Worm (Caenorhabditis elegans) whole organism, early embryonic: Measurements from ENCODE around the gene pept-2.

Experiments used
- B0310.2 ChIP-seq: sonication (generic microtip); optimal IDR thresholded peaks from 2 replicates; lab custom pipeline; 2016; ENCODE audit warnings: mild to moderate bottlenecking, missing genetic modification characterization, missing compliant biosample characterization
- F13C5.2 ChIP-seq: sonication (generic microtip); optimal IDR thresholded peaks from 2 replicates; lab custom pipeline; 2017; ENCODE audit warnings: mild to moderate bottlenecking, missing genetic modification characterization, inconsistent platforms, missing compliant biosample characterization
- aly-1 ChIP-seq: sonication (generic microtip); optimal IDR thresholded peaks from 2 replicates; lab custom pipeline; 2016; ENCODE audit warnings: missing genetic modification characterization, missing compliant biosample characterization
- ama-1 ChIP-seq: fragments of 150-350 bp; optimal IDR thresholded peaks from 2 replicates; lab custom pipeline; 2014
- ceh-13 ChIP-seq: fragments of 200-800 bp; sonication (Bioruptor generic); optimal IDR thresholded peaks from 2 replicates; lab custom pipeline; 2018; ENCODE audit warnings: mild to moderate bottlenecking, missing genetic modification characterization, missing compliant biosample characterization
- ceh-36 ChIP-seq: sonication (generic microtip); optimal IDR thresholded peaks from 2 replicates; lab custom pipeline; 2016; ENCODE audit warnings: missing genetic modification characterization, inconsistent platforms, missing compliant biosample characterization
- ets-7 ChIP-seq: sonication (generic microtip); optimal IDR thresholded peaks from 2 replicates; lab custom pipeline; 2016; ENCODE audit warnings: missing genotype, missing genetic modification characterization, missing compliant biosample characterization
- flt-1 ChIP-seq: fragments of 200-800 bp; sonication (Bioruptor generic); IDR thresholded peaks from 2 replicates; pipeline ENCODE4 v1.3.6; 2022; ENCODE audit warnings: missing genetic modification characterization, missing compliant biosample characterization
- hmbx-1 ChIP-seq: sonication (generic microtip); optimal IDR thresholded peaks from 2 replicates; lab custom pipeline; 2016; ENCODE audit warnings: mild to moderate bottlenecking, missing genetic modification characterization, missing compliant biosample characterization
- hmg-4 ChIP-seq: fragments of 200-800 bp; sonication (Bioruptor generic); optimal IDR thresholded peaks from 2 replicates; lab custom pipeline; 2018; ENCODE audit warnings: mild to moderate bottlenecking, missing genetic modification characterization, missing compliant biosample characterization
- hnd-1 ChIP-seq: sonication (generic microtip); optimal IDR thresholded peaks from 2 replicates; lab custom pipeline; 2016; ENCODE audit warnings: missing genetic modification characterization, missing compliant biosample characterization
- pes-1 ChIP-seq: fragments of 200-800 bp; sonication (Bioruptor generic); IDR thresholded peaks from 2 replicates; pipeline ENCODE4 v1.3.6; 2022; ENCODE audit warnings: missing genetic modification reagents, missing genetic modification characterization, missing compliant biosample characterization
- scrt-1 ChIP-seq: fragments of 200-800 bp; sonication (Bioruptor generic); IDR thresholded peaks from 2 replicates; pipeline ENCODE4 v1.3.6; 2022; ENCODE audit warnings: missing genetic modification characterization, missing compliant biosample characterization
- sea-1 ChIP-seq: fragments of 200-800 bp; sonication (Bioruptor generic); conservative IDR thresholded peaks from 2 replicates; pipeline ENCODE4 v1.3.6; 2022; ENCODE audit warnings: missing genetic modification characterization, missing compliant biosample characterization
- tbx-11 ChIP-seq: fragments of 200-800 bp; sonication (Bioruptor generic); IDR thresholded peaks from 2 replicates; pipeline ENCODE4 v1.3.6; 2022; ENCODE audit warnings: missing genetic modification characterization, missing compliant biosample characterization
- tbx-37 ChIP-seq: fragments of 200-800 bp; sonication (Bioruptor generic); conservative IDR thresholded peaks from 2 replicates; pipeline ENCODE4 v1.3.6; 2022; ENCODE audit warnings: missing genetic modification reagents, missing genetic modification characterization, missing compliant biosample characterization
- tra-4 ChIP-seq: sonication (generic microtip); optimal IDR thresholded peaks from 2 replicates; lab custom pipeline; 2017; ENCODE audit warnings: missing genetic modification characterization, missing compliant biosample characterization

The pept-2 gene

ce11 chrIV:10786731-10787130 lies 3.7 kb upstream of the pept-2 start, which contains the start of gene srd-7:
Gene srd-7 (minus strand): TSS chrIV:10786831.
- no peak for TF ChIP-seq sea-1 (GFP tag; lab: Robert Waterston, UW)
- TF ChIP-seq tbx-37 (GFP tag; lab: Robert Waterston, UW): no peak
- TF ChIP-seq hnd-1 (tag; lab: Kevin White, UChicago): no peak

DNA sequence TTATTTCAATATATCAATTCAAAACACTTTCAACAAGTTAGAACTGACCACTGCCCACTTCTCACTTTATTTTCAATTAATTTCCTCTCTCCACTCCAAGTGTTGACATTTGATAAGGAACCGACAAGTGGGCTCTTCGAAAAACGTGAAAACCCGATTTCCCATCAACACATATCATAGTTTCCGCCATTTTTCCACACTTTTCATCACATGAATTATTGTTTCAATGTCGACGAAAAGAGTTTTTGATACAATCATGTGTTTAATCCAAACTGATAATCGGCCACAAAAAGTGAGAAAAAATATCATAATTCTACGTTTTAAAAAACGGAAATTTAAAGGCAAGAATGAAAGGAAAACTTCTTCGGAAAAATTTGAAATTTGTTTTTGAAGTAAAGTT lies 5.2 kb downstream of the pept-2 start:
- TF ChIP-seq ceh-13 (no peak), B0310.2 (tag; lab: Kevin White, UChicago) (no peak), aly-1 (tag; lab: Kevin White, UChicago) (no peak), tra-4 (no peak), ets-7 (tag; lab: Kevin White, UChicago) (no peak), pes-1 (GFP tag; lab: Robert Waterston, UW) (no peak), hnd-1 (tag; lab: Kevin White, UChicago) (no peak), sea-1 (GFP tag; lab: Robert Waterston, UW) (no peak), hmbx-1 (no peak), tbx-37 (GFP tag; lab: Robert Waterston, UW) (no peak), hmg-4 (no peak), scrt-1 (no peak), ceh-36 (tag; lab: Kevin White, UChicago) (no peak), F13C5.2 (tag; lab: Kevin White, UChicago) (no peak), flt-1 (GFP tag; lab: Robert Waterston, UW) (no peak), tbx-11 (GFP tag; lab: Robert Waterston, UW) (no peak), ama-1 (lab: Kevin White, UChicago) (no peak)

ce11 chrIV:10796707-10797106 lies 6.3 kb downstream of the pept-2 start:
- no peak for TF ChIP-seq ama-1 (lab: Kevin White, UChicago)
- TF ChIP-seq hmg-4: no peak
- no peak for TF ChIP-seq B0310.2 (tag; lab: Kevin White, UChicago)
- TF ChIP-seq pes-1 (GFP tag; lab: Robert Waterston, UW): no peak
- no peak for TF ChIP-seq aly-1 (tag; lab: Kevin White, UChicago)
- TF ChIP-seq hnd-1 (tag; lab: Kevin White, UChicago): no peak
- no peak for TF ChIP-seq flt-1 (GFP tag; lab: Robert Waterston, UW)
- no peak for TF ChIP-seq ceh-36 (tag; lab: Kevin White, UChicago)
- TF ChIP-seq ets-7 (tag; lab: Kevin White, UChicago): no peak
- no peak for TF ChIP-seq hmbx-1
- TF ChIP-seq scrt-1: no peak
- no peak for TF ChIP-seq F13C5.2 (tag; lab: Kevin White, UChicago)

DNA sequence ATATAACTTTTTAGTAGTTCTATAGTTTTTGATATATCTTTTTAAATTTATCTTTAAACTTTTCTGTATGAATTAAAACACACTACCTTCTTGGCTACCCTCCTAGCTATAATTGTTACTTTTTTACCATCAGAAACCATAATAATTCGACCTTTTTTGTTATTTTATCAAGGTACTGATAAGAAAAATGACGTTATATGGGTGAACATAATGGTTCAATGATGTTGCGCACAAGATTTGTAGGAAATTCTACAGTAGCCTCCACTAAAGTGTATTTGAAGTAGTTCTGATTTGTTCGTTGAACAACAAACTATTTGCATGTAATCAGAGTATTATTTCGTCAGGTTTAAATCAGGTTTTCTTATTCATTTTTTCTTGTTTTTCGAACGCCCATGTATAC lies 8.2 kb downstream of the pept-2 start:
- TF ChIP-seq hmbx-1 (no peak), B0310.2 (tag; lab: Kevin White, UChicago) (no peak), pes-1 (GFP tag; lab: Robert Waterston, UW) (no peak), sea-1 (GFP tag; lab: Robert Waterston, UW) (no peak), ets-7 (tag; lab: Kevin White, UChicago) (no peak), hnd-1 (tag; lab: Kevin White, UChicago) (no peak), tra-4 (no peak), ceh-36 (tag; lab: Kevin White, UChicago) (no peak), aly-1 (tag; lab: Kevin White, UChicago) (no peak), tbx-11 (GFP tag; lab: Robert Waterston, UW) (no peak), ceh-13 (no peak), ama-1 (lab: Kevin White, UChicago) (no peak), F13C5.2 (tag; lab: Kevin White, UChicago) (no peak), scrt-1 (no peak), hmg-4 (no peak), flt-1 (GFP tag; lab: Robert Waterston, UW) (no peak)

- TF ChIP-seq ets-7 (tag; lab: Kevin White, UChicago) (no peak), aly-1 (tag; lab: Kevin White, UChicago) (no peak), hmbx-1 (no peak), ceh-13 (no peak), B0310.2 (tag; lab: Kevin White, UChicago) (no peak), scrt-1 (no peak), tra-4 (no peak), F13C5.2 (tag; lab: Kevin White, UChicago) (no peak), pes-1 (GFP tag; lab: Robert Waterston, UW) (no peak), flt-1 (GFP tag; lab: Robert Waterston, UW) (no peak), tbx-37 (GFP tag; lab: Robert Waterston, UW) (no peak), tbx-11 (GFP tag; lab: Robert Waterston, UW) (no peak), sea-1 (GFP tag; lab: Robert Waterston, UW) (no peak)
Measured at ce11 chrIV:10799354-10799753, 8.9 kb downstream of the pept-2 start, which contains the start of gene zipt-2.1. Gene zipt-2.1 (plus strand): TSS chrIV:10799654.

DNA sequence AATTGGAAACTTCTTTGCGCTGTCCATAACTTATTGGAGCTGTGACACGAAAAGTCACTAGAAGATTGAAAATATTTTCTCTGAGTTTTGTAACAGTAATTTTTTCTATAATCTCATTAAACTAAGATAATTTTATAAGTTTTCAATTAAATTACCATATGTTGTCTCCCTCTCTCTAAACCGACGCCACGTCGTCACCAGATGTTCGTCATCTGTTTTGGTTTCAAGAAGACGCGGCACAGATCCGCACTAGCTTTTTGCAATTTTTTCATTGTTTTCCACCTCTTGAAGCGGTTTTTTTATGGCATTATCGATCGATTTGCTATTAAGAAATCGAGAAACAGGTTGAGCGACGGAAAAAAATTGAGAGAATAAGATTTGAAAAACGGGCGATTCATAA lies 13.5 kb downstream of the pept-2 start:
- TF ChIP-seq hnd-1 (tag; lab: Kevin White, UChicago) (no peak), flt-1 (GFP tag; lab: Robert Waterston, UW) (no peak), hmg-4 (no peak), aly-1 (tag; lab: Kevin White, UChicago) (no peak), tra-4 (no peak), ceh-36 (tag; lab: Kevin White, UChicago) (no peak), tbx-11 (GFP tag; lab: Robert Waterston, UW) (no peak), pes-1 (GFP tag; lab: Robert Waterston, UW) (no peak), ama-1 (lab: Kevin White, UChicago) (no peak), F13C5.2 (tag; lab: Kevin White, UChicago) (no peak), ceh-13 (no peak), tbx-37 (GFP tag; lab: Robert Waterston, UW) (no peak), scrt-1 (no peak), B0310.2 (tag; lab: Kevin White, UChicago) (no peak), hmbx-1 (no peak)

ce11 chrIV:10810820-10811219 lies 20.4 kb downstream of the pept-2 start:
- TF ChIP-seq scrt-1 (no peak), ama-1 (lab: Kevin White, UChicago) (no peak), hmbx-1 (no peak), tra-4 (no peak), B0310.2 (tag; lab: Kevin White, UChicago) (no peak), ceh-13 (no peak), tbx-37 (GFP tag; lab: Robert Waterston, UW) (no peak), sea-1 (GFP tag; lab: Robert Waterston, UW) (no peak), tbx-11 (GFP tag; lab: Robert Waterston, UW) (no peak), flt-1 (GFP tag; lab: Robert Waterston, UW) (no peak), aly-1 (tag; lab: Kevin White, UChicago) (no peak), F13C5.2 (tag; lab: Kevin White, UChicago) (no peak), ceh-36 (tag; lab: Kevin White, UChicago) (no peak), ets-7 (tag; lab: Kevin White, UChicago) (no peak), pes-1 (GFP tag; lab: Robert Waterston, UW) (no peak), hnd-1 (tag; lab: Kevin White, UChicago) (no peak), hmg-4 (no peak)
